Worm (Caenorhabditis elegans) whole organism, L4 larva: Measurements from ENCODE around the gene mxl-3.

ENCODE experiments used
- F10B5.3 ChIP-seq: sonication (generic microtip); optimal IDR thresholded peaks from 2 replicates; lab custom pipeline; 2016; ENCODE audit warnings: mild to moderate bottlenecking, missing genetic modification characterization, missing compliant biosample characterization
- F44E2.7 ChIP-seq: fragments of 200-800 bp; sonication (Bioruptor generic); IDR thresholded peaks from 2 replicates; pipeline ENCODE4 v2.1.2; 2022; ENCODE audit warnings: missing genetic modification characterization, missing compliant biosample characterization
- T20F7.1 ChIP-seq: fragments of 200-800 bp; sonication (Bioruptor generic); optimal IDR thresholded peaks from 2 replicates; lab custom pipeline; 2018; ENCODE audit warnings: mild to moderate bottlenecking, missing genetic modification characterization, missing compliant biosample characterization
- T26A8.4 ChIP-seq: fragments of 200-800 bp; sonication (Bioruptor generic); IDR thresholded peaks from 2 replicates; pipeline ENCODE4 v1.3.6; 2022; ENCODE audit warnings: missing genetic modification characterization, missing compliant biosample characterization
- Y105C5A.15 ChIP-seq: fragments of 200-800 bp; sonication (Bioruptor generic); IDR thresholded peaks from 2 replicates; pipeline ENCODE4 v1.3.6; 2022; ENCODE audit warnings: missing genetic modification characterization, missing compliant biosample characterization
- Y48G9A.11 ChIP-seq: fragments of 200-800 bp; sonication (Bioruptor generic); IDR thresholded peaks from 2 replicates; pipeline ENCODE4 v1.3.6; 2022; ENCODE audit warnings: missing genetic modification reagents, missing genetic modification characterization, missing compliant biosample characterization
- Y5F2A.4 ChIP-seq: fragments of 200-800 bp; sonication (Bioruptor generic); optimal IDR thresholded peaks from 2 replicates; lab custom pipeline; 2018; ENCODE audit warnings: mild to moderate bottlenecking, missing genetic modification characterization, missing compliant biosample characterization
- ZK337.2 ChIP-seq: fragments of 200-800 bp; sonication (Bioruptor generic); IDR thresholded peaks from 2 replicates; pipeline ENCODE4 v1.3.6; 2022; ENCODE audit warnings: missing genetic modification reagents, missing genetic modification characterization, missing compliant biosample characterization
- ZK546.5 ChIP-seq, 2 experiments: sonication (generic microtip); optimal IDR thresholded peaks; 2 replicates each; lab custom pipeline; 2017; ENCODE audit warnings: missing biosample characterization in 2 of 2, missing genetic modification characterization in 2 of 2
- aha-1 ChIP-seq: fragments of 150-350 bp; peaks from one replicate; lab custom pipeline; 2014; ENCODE audit warnings: missing biosample characterization, missing genetic modification characterization
- ama-1 ChIP-seq: fragments of 150-350 bp; optimal IDR thresholded peaks from 2 replicates; lab custom pipeline; 2014; ENCODE audit warnings: inconsistent platforms, mixed read lengths
- arid-1 ChIP-seq: fragments of 200-800 bp; sonication (Bioruptor generic); conservative IDR thresholded peaks from 2 replicates; pipeline ENCODE4 v1.3.6; 2022; ENCODE audit warnings: missing genetic modification reagents, missing genetic modification characterization, missing compliant biosample characterization
- ceh-28 ChIP-seq: fragments of 150-350 bp; optimal IDR thresholded peaks from 2 replicates; lab custom pipeline; 2014; ENCODE audit warnings: missing biosample characterization, missing genetic modification reagents, missing genetic modification characterization
- ceh-44 ChIP-seq: fragments of 200-800 bp; sonication (Bioruptor generic); IDR thresholded peaks from 2 replicates; pipeline ENCODE4 v1.3.6; 2022; ENCODE audit warnings: missing genetic modification reagents, missing genetic modification characterization, missing compliant biosample characterization
- ceh-82 ChIP-seq: sonication (generic microtip); optimal IDR thresholded peaks from 2 replicates; lab custom pipeline; 2017; ENCODE audit warnings: missing biosample characterization, missing genetic modification characterization
- daf-12 ChIP-seq: fragments of 150-350 bp; optimal IDR thresholded peaks from 2 replicates; lab custom pipeline; 2014; ENCODE audit warnings: missing biosample characterization, missing genetic modification reagents, missing genetic modification characterization
- dmd-8 ChIP-seq: fragments of 200-800 bp; sonication (Bioruptor generic); IDR thresholded peaks from 2 replicates; pipeline ENCODE4 v1.3.6; 2022; ENCODE audit warnings: missing genetic modification characterization, missing compliant biosample characterization
- dpl-1 ChIP-seq: fragments of 150-350 bp; optimal IDR thresholded peaks from 2 replicates; lab custom pipeline; 2014; ENCODE audit warnings: missing biosample characterization, missing genetic modification reagents, missing genetic modification characterization
- dve-1 ChIP-seq: sonication (generic microtip); optimal IDR thresholded peaks from 2 replicates; lab custom pipeline; 2017; ENCODE audit warnings: antibody characterized with exemption, mild to moderate bottlenecking, missing genetic modification characterization, missing compliant biosample characterization; ENCODE audit not compliant: insufficient read depth
- egl-27 ChIP-seq: sonication (generic microtip); optimal IDR thresholded peaks from 3 replicates; lab custom pipeline; 2017; ENCODE audit warnings: missing biosample characterization, missing genetic modification reagents, missing genetic modification characterization
- fkh-10 ChIP-seq: fragments of 150-350 bp; optimal IDR thresholded peaks from 2 replicates; lab custom pipeline; 2014; ENCODE audit warnings: missing biosample characterization, missing genetic modification reagents, missing genetic modification characterization
- fos-1 ChIP-seq: fragments of 150-350 bp; optimal IDR thresholded peaks from 2 replicates; lab custom pipeline; 2014; ENCODE audit warnings: missing biosample characterization, missing genetic modification characterization
- gei-8 ChIP-seq: fragments of 200-800 bp; sonication (Bioruptor generic); optimal IDR thresholded peaks from 2 replicates; lab custom pipeline; 2018; ENCODE audit warnings: mild to moderate bottlenecking, missing genetic modification characterization, missing compliant biosample characterization
- hif-1 ChIP-seq, 2 experiments: sonication (generic microtip); optimal IDR thresholded peaks; 2 replicates each; lab custom pipeline; 2016 to 2017; ENCODE audit warnings: missing compliant biosample characterization in 2 of 2, missing genetic modification characterization in 2 of 2, missing genetic modification reagents in 2 of 2, missing genotype in 2 of 2, mild to moderate bottlenecking in 1 of 2
- hmg-1.1 ChIP-seq: fragments of 200-800 bp; sonication (Bioruptor generic); IDR thresholded peaks from 2 replicates; pipeline ENCODE4 v1.3.6; 2022; ENCODE audit warnings: missing genetic modification reagents, missing genetic modification characterization, missing compliant biosample characterization
- lin-1 ChIP-seq: fragments of 200-800 bp; sonication (Bioruptor generic); IDR thresholded peaks from 2 replicates; pipeline ENCODE4 v1.3.6; 2022; ENCODE audit warnings: missing genetic modification reagents, missing genetic modification characterization, missing compliant biosample characterization
- lin-13 ChIP-seq: fragments of 150-350 bp; optimal IDR thresholded peaks from 2 replicates; lab custom pipeline; 2014; ENCODE audit warnings: missing biosample characterization, missing genetic modification reagents, missing genetic modification characterization
- lin-38 ChIP-seq: fragments of 200-800 bp; sonication (Bioruptor generic); IDR thresholded peaks from 2 replicates; pipeline ENCODE4 v1.3.6; 2022; ENCODE audit warnings: missing genetic modification reagents, missing genetic modification characterization, missing compliant biosample characterization
- lin-39 ChIP-seq: fragments of 150-350 bp; optimal IDR thresholded peaks from 2 replicates; lab custom pipeline; 2014; ENCODE audit warnings: missing biosample characterization, missing genetic modification reagents, missing genetic modification characterization
- lir-3 ChIP-seq: sonication (generic microtip); optimal IDR thresholded peaks from 2 replicates; lab custom pipeline; 2016; ENCODE audit warnings: mild to moderate bottlenecking, missing genetic modification characterization, missing compliant biosample characterization
- madf-5 ChIP-seq, 2 experiments: fragments of 200-800 bp; sonication (Bioruptor generic); IDR thresholded peaks; 2 replicates each; pipeline ENCODE4 v1.3.6; 2022; ENCODE audit warnings: missing compliant biosample characterization in 2 of 2, missing genetic modification characterization in 2 of 2
- madf-9 ChIP-seq: fragments of 200-800 bp; sonication (Bioruptor generic); conservative IDR thresholded peaks from 2 replicates; pipeline ENCODE4 v1.3.6; 2022; ENCODE audit warnings: missing genetic modification reagents, missing genetic modification characterization, missing compliant biosample characterization
- mdl-1 ChIP-seq, 2 experiments: fragments of 150-350 bp in 1 of 2; sonication (generic microtip) in 1 of 2; optimal IDR thresholded peaks; 2 replicates each; lab custom pipeline; 2014 to 2017; ENCODE audit warnings: missing biosample characterization in 2 of 2, missing genetic modification characterization in 2 of 2
- mdt-29 ChIP-seq: fragments of 200-800 bp; sonication (Bioruptor generic); IDR thresholded peaks from 2 replicates; pipeline ENCODE4 v1.3.6; 2022; ENCODE audit warnings: missing genetic modification reagents, missing genetic modification characterization, missing compliant biosample characterization
- mep-1 ChIP-seq: fragments of 150-350 bp; sonication (generic microtip); optimal IDR thresholded peaks from 3 replicates; lab custom pipeline; 2014; ENCODE audit warnings: missing biosample characterization, missing genetic modification characterization
- mes-2 ChIP-seq: sonication (generic microtip); optimal IDR thresholded peaks from 2 replicates; lab custom pipeline; 2016; ENCODE audit warnings: missing genotype, mild to moderate bottlenecking, missing genetic modification characterization, missing compliant biosample characterization; ENCODE audit not compliant: poor library complexity, severe bottlenecking
- nhr-11 ChIP-seq: fragments of 150-350 bp; optimal IDR thresholded peaks from 2 replicates; lab custom pipeline; 2014; ENCODE audit warnings: missing biosample characterization, missing genetic modification characterization
- nhr-111 ChIP-seq: fragments of 200-800 bp; sonication (Bioruptor generic); optimal IDR thresholded peaks from 2 replicates; lab custom pipeline; 2018; ENCODE audit warnings: mild to moderate bottlenecking, missing genetic modification characterization, missing compliant biosample characterization
- nhr-25 ChIP-seq: sonication (generic microtip); optimal IDR thresholded peaks from 2 replicates; lab custom pipeline; 2017; ENCODE audit warnings: missing genetic modification characterization, mild to moderate bottlenecking, missing compliant biosample characterization, antibody characterized with exemption, moderate library complexity, borderline replicate concordance; ENCODE audit not compliant: insufficient read depth
- nhr-28 ChIP-seq: fragments of 150-350 bp; optimal IDR thresholded peaks from 2 replicates; lab custom pipeline; 2014; ENCODE audit warnings: missing biosample characterization, missing genetic modification characterization
- nhr-48 ChIP-seq: sonication (generic microtip); optimal IDR thresholded peaks from 2 replicates; lab custom pipeline; 2016; ENCODE audit warnings: mild to moderate bottlenecking, missing genetic modification characterization, missing compliant biosample characterization
- nhr-77 ChIP-seq: fragments of 150-350 bp; optimal IDR thresholded peaks from 2 replicates; lab custom pipeline; 2014; ENCODE audit warnings: missing biosample characterization, missing genetic modification characterization
- saeg-2 ChIP-seq: fragments of 200-800 bp; sonication (Bioruptor generic); IDR thresholded peaks from 2 replicates; pipeline ENCODE4 v1.3.6; 2022; ENCODE audit warnings: missing genetic modification reagents, missing genetic modification characterization, missing compliant biosample characterization
- sdz-12 ChIP-seq: fragments of 200-800 bp; sonication (Bioruptor generic); optimal IDR thresholded peaks from 2 replicates; lab custom pipeline; 2018; ENCODE audit warnings: mild to moderate bottlenecking, missing genetic modification characterization, missing compliant biosample characterization
- skn-1 ChIP-seq: fragments of 150-350 bp; optimal IDR thresholded peaks from 2 replicates; lab custom pipeline; 2014; ENCODE audit warnings: missing biosample characterization, missing genetic modification characterization
- unc-39 ChIP-seq: sonication (generic microtip); optimal IDR thresholded peaks from 2 replicates; lab custom pipeline; 2017; ENCODE audit warnings: missing biosample characterization, missing genetic modification characterization
- vab-7 ChIP-seq: fragments of 200-800 bp; sonication (Bioruptor generic); IDR thresholded peaks from 2 replicates; pipeline ENCODE4 v1.3.6; 2022; ENCODE audit warnings: missing genetic modification reagents, missing genetic modification characterization, missing compliant biosample characterization
- zip-11 ChIP-seq: fragments of 200-800 bp; sonication (Bioruptor generic); IDR thresholded peaks from 2 replicates; pipeline ENCODE4 v1.3.6; 2022; ENCODE audit warnings: missing genetic modification characterization, missing compliant biosample characterization
- ztf-7 ChIP-seq: fragments of 150-350 bp; optimal IDR thresholded peaks from 2 replicates; lab custom pipeline; 2014; ENCODE audit warnings: missing biosample characterization, missing genetic modification characterization

mxl-3 gene

ce11 chrX:13350804-13351747 is at the start of gene mxl-3 (continued):
- peak; percentile 66 for TF ChIP-seq mdt-29 (GFP tag; lab: Robert Waterston, UW)
- no peak for TF ChIP-seq ZK337.2
- peak in 1 of 2 experiments; percentile 40 for TF ChIP-seq mdl-1 (tag; optimal IDR thresholded peaks at IDR 0.05; lab: Kevin White, UChicago)
- TF ChIP-seq dpl-1: no peak
- no peak for TF ChIP-seq nhr-25 (tag; lab: Kevin White, UChicago)
- no peak for TF ChIP-seq arid-1 (GFP tag; lab: Robert Waterston, UW)
- TF ChIP-seq F44E2.7: no peak
- TF ChIP-seq mep-1: peak; percentile 73
- no peak for TF ChIP-seq lin-39
- no peak for TF ChIP-seq Y5F2A.4 (GFP tag; lab: Kevin White, UChicago)
- TF ChIP-seq madf-9 (GFP tag; lab: Robert Waterston, UW): 0 out of 2 replicates have a peak, but pooled peaks have one; percentile 19
- TF ChIP-seq nhr-111 (GFP tag; lab: Kevin White, UChicago): no peak
- TF ChIP-seq skn-1 (tag; lab: Kevin White, UChicago): no peak
- no peak; the same call in 1 of the 2 replicates for TF ChIP-seq T26A8.4 (GFP tag; lab: Robert Waterston, UW)
- TF ChIP-seq madf-5 (GFP tag; IDR thresholded peaks at IDR 0.05; lab: Robert Waterston, UW): no peak
- peak; percentile 65 for TF ChIP-seq dve-1 (tag; lab: Kevin White, UChicago)
- no peak for TF ChIP-seq gei-8 (GFP tag; lab: Kevin White, UChicago)
- TF ChIP-seq F10B5.3 (tag; lab: Kevin White, UChicago): peak; percentile 9
- peak; percentile 32; the same call in 1 of the 2 replicates for TF ChIP-seq hmg-1.1 (GFP tag; lab: Robert Waterston, UW)
- no peak for TF ChIP-seq dmd-8
- TF ChIP-seq ceh-44 (GFP tag; lab: Robert Waterston, UW): no peak
- no peak for TF ChIP-seq sdz-12 (GFP tag; lab: Kevin White, UChicago)
- peak in 1 of 2 experiments; percentile 66 for TF ChIP-seq hif-1 (tag; optimal IDR thresholded peaks at IDR 0.05; lab: Kevin White, UChicago)
- TF ChIP-seq nhr-28: peak; percentile 70
- no peak for TF ChIP-seq fos-1 (tag; lab: Kevin White, UChicago)
- no peak for TF ChIP-seq lir-3
- no peak for TF ChIP-seq ztf-7 (tag; lab: Kevin White, UChicago)
- TF ChIP-seq unc-39 (tag; lab: Kevin White, UChicago): no peak
- no peak for TF ChIP-seq lin-13 (GFP tag; lab: Kevin White, UChicago)
- no peak for TF ChIP-seq Y105C5A.15 (GFP tag; lab: Robert Waterston, UW)
- TF ChIP-seq vab-7 (GFP tag; lab: Robert Waterston, UW): no peak
- no peak for TF ChIP-seq zip-11
- TF ChIP-seq Y48G9A.11 (GFP tag; lab: Robert Waterston, UW): no peak
- TF ChIP-seq egl-27 (tag; lab: Kevin White, UChicago): no peak
- TF ChIP-seq ZK546.5 (tag; optimal IDR thresholded peaks at IDR 0.05; lab: Kevin White, UChicago): no peak
- TF ChIP-seq ceh-28 (tag; lab: Kevin White, UChicago): no peak
- peak; percentile 84 for TF ChIP-seq nhr-48 (tag; lab: Kevin White, UChicago)
- TF ChIP-seq mes-2 (tag; lab: Kevin White, UChicago): peak; percentile 44
- 0 out of 2 replicates have a peak, but pooled peaks have one; percentile 19 for TF ChIP-seq lin-1 (GFP tag; lab: Robert Waterston, UW)
- no peak for TF ChIP-seq saeg-2 (GFP tag; lab: Robert Waterston, UW)
- no peak for TF ChIP-seq ceh-82 (tag; lab: Kevin White, UChicago)
- TF ChIP-seq nhr-77: peak; percentile 42
- TF ChIP-seq nhr-11 (tag; lab: Kevin White, UChicago): peak; percentile 71
- no peak for TF ChIP-seq fkh-10 (GFP tag; lab: Kevin White, UChicago)
- no peak for TF ChIP-seq daf-12 (tag; lab: Kevin White, UChicago)
- TF ChIP-seq aha-1 (tag; lab: Kevin White, UChicago): peak; percentile 91
- TF ChIP-seq lin-38 (GFP tag; lab: Robert Waterston, UW): no peak
- TF ChIP-seq T20F7.1 (GFP tag; lab: Kevin White, UChicago): no peak
- TF ChIP-seq ama-1: peak; percentile 86
